Worm (Caenorhabditis elegans) whole organism, young adult: Measurements from ENCODE around the gene nhr-97.

Experiments
- B0336.3 ChIP-seq: fragments of 200-800 bp; sonication (Bioruptor generic); IDR thresholded peaks from 2 replicates; pipeline ENCODE4 v1.3.6; 2022; ENCODE audit warnings: missing genetic modification characterization, missing compliant biosample characterization
- C17E4.6 ChIP-seq: fragments of 200-800 bp; sonication (Bioruptor generic); IDR thresholded peaks from 2 replicates; pipeline ENCODE4 v1.3.6; 2022; ENCODE audit warnings: missing genetic modification reagents, missing genetic modification characterization, missing compliant biosample characterization
- F39B2.1 ChIP-seq: fragments of 200-800 bp; sonication (Bioruptor generic); IDR thresholded peaks from 2 replicates; pipeline ENCODE4 v1.3.6; 2022; ENCODE audit warnings: missing genetic modification reagents, missing genetic modification characterization, missing compliant biosample characterization
- F49E8.2 ChIP-seq: sonication (generic microtip); optimal IDR thresholded peaks from 3 replicates; lab custom pipeline; 2017; ENCODE audit warnings: missing genetic modification characterization, mild to moderate bottlenecking, missing compliant biosample characterization, antibody characterized with exemption, moderate library complexity; ENCODE audit not compliant: insufficient read depth
- F57A8.1 ChIP-seq: fragments of 200-800 bp; sonication (Bioruptor generic); optimal IDR thresholded peaks from 2 replicates; lab custom pipeline; 2018; ENCODE audit warnings: mild to moderate bottlenecking, missing genetic modification characterization, moderate library complexity, missing compliant biosample characterization
- F57C9.4 ChIP-seq: sonication (generic microtip); optimal IDR thresholded peaks from 2 replicates; lab custom pipeline; 2017; ENCODE audit warnings: mild to moderate bottlenecking, missing genetic modification characterization, missing compliant biosample characterization
- Y53F4B.3 ChIP-seq: fragments of 200-800 bp; sonication (Bioruptor generic); IDR thresholded peaks from 2 replicates; pipeline ENCODE4 v1.3.6; 2022; ENCODE audit warnings: missing genetic modification reagents, missing genetic modification characterization, missing compliant biosample characterization
- Y53G8AR.9 ChIP-seq: fragments of 200-800 bp; sonication (Bioruptor generic); conservative IDR thresholded peaks from 2 replicates; pipeline ENCODE4 v1.3.6; 2022; ENCODE audit warnings: missing genetic modification reagents, missing genetic modification characterization, missing compliant biosample characterization
- ama-1 ChIP-seq, 3 experiments: fragments of 150-350 bp in 1 of 3; sonication (generic microtip) in 2 of 3; optimal IDR thresholded peaks; 2 replicates each; lab custom pipeline; 2014 to 2018; ENCODE audit warnings: missing biosample characterization in 2 of 3, missing genetic modification characterization in 2 of 3, missing genetic modification reagents in 2 of 3
- atf-7 ChIP-seq: sonication (generic microtip); optimal IDR thresholded peaks from 2 replicates; lab custom pipeline; 2017; ENCODE audit warnings: mild to moderate bottlenecking, missing genetic modification characterization, missing compliant biosample characterization
- athp-1 ChIP-seq: sonication (generic microtip); optimal IDR thresholded peaks from 2 replicates; lab custom pipeline; 2017; ENCODE audit warnings: mild to moderate bottlenecking, missing genetic modification characterization, missing compliant biosample characterization
- attf-3 ChIP-seq: fragments of 200-800 bp; sonication (Bioruptor generic); conservative IDR thresholded peaks from 2 replicates; pipeline ENCODE4 v1.3.6; 2022; ENCODE audit warnings: missing genetic modification reagents, missing genetic modification characterization, missing compliant biosample characterization
- attf-5 ChIP-seq: fragments of 200-800 bp; sonication (Bioruptor generic); optimal IDR thresholded peaks from 2 replicates; lab custom pipeline; 2018; ENCODE audit warnings: mild to moderate bottlenecking, missing genetic modification characterization, missing compliant biosample characterization
- bed-1 ChIP-seq: fragments of 200-800 bp; sonication (Bioruptor generic); IDR thresholded peaks from 2 replicates; pipeline ENCODE4 v1.3.6; 2022; ENCODE audit warnings: missing genetic modification reagents, missing genetic modification characterization, missing compliant biosample characterization
- cebp-2 ChIP-seq: fragments of 200-800 bp; sonication (Bioruptor generic); IDR thresholded peaks from 2 replicates; pipeline ENCODE4 v1.3.6; 2022; ENCODE audit warnings: missing genetic modification characterization, missing compliant biosample characterization
- die-1 ChIP-seq: sonication (generic microtip); optimal IDR thresholded peaks from 2 replicates; lab custom pipeline; 2016; ENCODE audit warnings: missing genotype, mild to moderate bottlenecking, missing genetic modification characterization, missing compliant biosample characterization
- efl-1 ChIP-seq: fragments of 150-350 bp; optimal IDR thresholded peaks from 2 replicates; lab custom pipeline; 2014; ENCODE audit warnings: missing biosample characterization, missing genetic modification reagents, missing genetic modification characterization
- fkh-3 ChIP-seq: sonication (generic microtip); optimal IDR thresholded peaks from 2 replicates; lab custom pipeline; 2016; ENCODE audit warnings: mild to moderate bottlenecking, missing genetic modification characterization, missing compliant biosample characterization
- hlh-12 ChIP-seq: sonication (generic microtip); optimal IDR thresholded peaks from 2 replicates; lab custom pipeline; 2016; ENCODE audit warnings: missing genetic modification characterization, missing compliant biosample characterization
- hmg-1.2 ChIP-seq: fragments of 200-800 bp; sonication (Bioruptor generic); IDR thresholded peaks from 2 replicates; pipeline ENCODE4 v1.3.6; 2022; ENCODE audit warnings: missing genetic modification reagents, missing genetic modification characterization, missing compliant biosample characterization
- hmg-20 ChIP-seq: fragments of 200-800 bp; sonication (Bioruptor generic); IDR thresholded peaks from 2 replicates; pipeline ENCODE4 v1.3.6; 2022; ENCODE audit warnings: missing genetic modification reagents, missing genetic modification characterization, missing compliant biosample characterization
- hrde-1 ChIP-seq: sonication (generic microtip); optimal IDR thresholded peaks from 2 replicates; lab custom pipeline; 2016; ENCODE audit warnings: missing genetic modification characterization, mild to moderate bottlenecking, missing compliant biosample characterization, moderate library complexity, missing genotype, missing genetic modification reagents, borderline replicate concordance
- hsf-1 ChIP-seq: fragments of 200-800 bp; sonication (Bioruptor generic); IDR thresholded peaks from 2 replicates; pipeline ENCODE4 v1.3.6; 2022; ENCODE audit warnings: missing genetic modification reagents, missing genetic modification characterization, missing compliant biosample characterization
- lag-1 ChIP-seq: fragments of 200-800 bp; sonication (Bioruptor generic); IDR thresholded peaks from 2 replicates; pipeline ENCODE4 v1.3.6; 2022; ENCODE audit warnings: missing genetic modification reagents, missing genetic modification characterization, missing compliant biosample characterization
- madf-3 ChIP-seq: fragments of 200-800 bp; sonication (Bioruptor generic); IDR thresholded peaks from 2 replicates; pipeline ENCODE4 v1.3.6; 2022; ENCODE audit warnings: missing genetic modification reagents, missing genetic modification characterization, missing compliant biosample characterization
- madf-6 ChIP-seq: fragments of 200-800 bp; sonication (Bioruptor generic); IDR thresholded peaks from 2 replicates; pipeline ENCODE4 v1.3.6; 2022; ENCODE audit warnings: missing genetic modification reagents, missing genetic modification characterization, missing compliant biosample characterization
- mel-28 ChIP-seq: sonication (generic microtip); optimal IDR thresholded peaks from 2 replicates; lab custom pipeline; 2016; ENCODE audit warnings: borderline replicate concordance, mild to moderate bottlenecking, missing genetic modification characterization, missing compliant biosample characterization
- nfya-1 ChIP-seq: sonication (generic microtip); optimal IDR thresholded peaks from 2 replicates; lab custom pipeline; 2017; ENCODE audit warnings: antibody characterized with exemption, missing compliant biosample characterization, missing genetic modification characterization, borderline replicate concordance; ENCODE audit not compliant: insufficient read depth
- nhr-80 ChIP-seq: sonication (generic microtip); optimal IDR thresholded peaks from 2 replicates; lab custom pipeline; 2016; ENCODE audit warnings: missing genetic modification characterization, missing compliant biosample characterization
- rcor-1 ChIP-seq: fragments of 200-800 bp; sonication (Bioruptor generic); IDR thresholded peaks from 2 replicates; pipeline ENCODE4 v1.3.6; 2022; ENCODE audit warnings: missing genetic modification reagents, missing genetic modification characterization, missing compliant biosample characterization
- snpc-1.3 ChIP-seq: sonication (generic microtip); optimal IDR thresholded peaks from 2 replicates; lab custom pipeline; 2017; ENCODE audit warnings: missing genetic modification characterization, mild to moderate bottlenecking, missing compliant biosample characterization, antibody characterized with exemption, moderate library complexity, missing genotype, missing genetic modification reagents; ENCODE audit not compliant: insufficient read depth
- snpc-4 ChIP-seq, 5 experiments: fragments of 150-350 bp in 1 of 5; sonication (generic microtip) in 4 of 5; optimal IDR thresholded peaks; 2 replicates each; lab custom pipeline; 2014 to 2018; ENCODE audit warnings: missing genetic modification characterization in 5 of 5, missing biosample characterization in 3 of 5, antibody characterized with exemption in 2 of 5, mild to moderate bottlenecking in 2 of 5, missing compliant biosample characterization in 2 of 5, missing genotype in 2 of 5, moderate library complexity in 2 of 5, missing genetic modification reagents in 1 of 5
- sptf-2 ChIP-seq: fragments of 200-800 bp; sonication (Bioruptor generic); optimal IDR thresholded peaks from 2 replicates; lab custom pipeline; 2018; ENCODE audit warnings: mild to moderate bottlenecking, missing genetic modification characterization, missing compliant biosample characterization
- tlf-1 ChIP-seq: fragments of 200-800 bp; sonication (Bioruptor generic); optimal IDR thresholded peaks from 2 replicates; lab custom pipeline; 2018; ENCODE audit warnings: mild to moderate bottlenecking, missing genetic modification characterization, missing compliant biosample characterization
- unc-130 ChIP-seq: sonication (generic microtip); optimal IDR thresholded peaks from 2 replicates; lab custom pipeline; 2016; ENCODE audit warnings: missing genetic modification reagents, missing genetic modification characterization, missing compliant biosample characterization
- xnd-1 ChIP-seq: sonication (generic microtip); optimal IDR thresholded peaks from 2 replicates; lab custom pipeline; 2016; ENCODE audit warnings: missing genotype, missing genetic modification reagents, missing genetic modification characterization, missing compliant biosample characterization
- zim-3 ChIP-seq: sonication (generic microtip); optimal IDR thresholded peaks from 2 replicates; lab custom pipeline; 2017; ENCODE audit warnings: mild to moderate bottlenecking, missing genetic modification characterization, moderate library complexity, missing compliant biosample characterization
- ztf-18 ChIP-seq: sonication (generic microtip); optimal IDR thresholded peaks from 2 replicates; lab custom pipeline; 2016; ENCODE audit warnings: missing genotype, mild to moderate bottlenecking, missing genetic modification characterization, missing compliant biosample characterization
- ztf-3 ChIP-seq: fragments of 200-800 bp; sonication (Bioruptor generic); optimal IDR thresholded peaks from 2 replicates; lab custom pipeline; 2018; ENCODE audit warnings: mild to moderate bottlenecking, missing genetic modification characterization, missing compliant biosample characterization

The nhr-97 gene

ce11 chrIV:9735750-9736149 is 21.7 kb upstream of the nhr-97 start (continued):
- TF ChIP-seq hmg-20 (GFP tag; lab: Robert Waterston, UW) (no peak), ztf-18 (tag; lab: Kevin White, UChicago) (no peak), attf-5 (GFP tag; lab: Kevin White, UChicago) (peak; percentile 30), unc-130 (GFP tag; lab: Kevin White, UChicago) (no peak), die-1 (no peak)

DNA sequence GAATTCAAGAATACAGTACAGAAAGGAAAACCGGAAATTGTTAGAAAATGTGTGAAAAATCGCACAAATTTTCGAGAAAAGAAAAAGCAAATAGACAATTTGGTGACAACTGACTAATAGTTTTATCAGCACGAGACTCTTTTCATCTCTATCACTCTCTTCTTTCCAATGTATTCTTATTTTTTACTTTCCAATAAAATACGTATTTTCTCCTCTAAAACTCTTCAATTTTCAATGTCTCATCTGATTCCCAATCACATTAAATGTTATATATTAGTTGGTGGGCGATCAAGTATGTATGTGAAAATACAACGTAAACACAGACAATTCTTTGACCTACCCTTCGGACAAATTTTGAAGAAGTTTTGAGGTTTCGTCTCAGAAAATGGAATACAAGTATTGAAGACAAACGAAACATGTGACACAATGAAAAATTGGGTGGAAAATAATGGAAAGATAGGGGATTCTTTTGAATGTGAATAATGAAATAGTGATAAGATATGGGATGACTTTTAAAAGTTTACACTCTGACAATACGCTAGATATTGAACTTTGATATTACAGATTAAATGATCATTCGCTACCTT is 20.1 kb upstream of the nhr-97 start, which contains the start of gene cka-1:
TSS of gene cka-1 (minus strand) at position 418 of the 587 bp plus-strand sequence.
- TF ChIP-seq hrde-1 (tag; lab: Kevin White, UChicago) (no peak), atf-7 (tag; lab: Kevin White, UChicago) (no peak), F57C9.4 (tag; lab: Kevin White, UChicago) (no peak), attf-5 (GFP tag; lab: Kevin White, UChicago) (peak; percentile 2), cebp-2 (GFP tag; lab: Robert Waterston, UW) (no peak), nhr-80 (tag; lab: Kevin White, UChicago) (peak; percentile 51), hmg-1.2 (GFP tag; lab: Robert Waterston, UW) (peak; percentile 46; the same call in 1 of the 2 replicates)

DNA sequence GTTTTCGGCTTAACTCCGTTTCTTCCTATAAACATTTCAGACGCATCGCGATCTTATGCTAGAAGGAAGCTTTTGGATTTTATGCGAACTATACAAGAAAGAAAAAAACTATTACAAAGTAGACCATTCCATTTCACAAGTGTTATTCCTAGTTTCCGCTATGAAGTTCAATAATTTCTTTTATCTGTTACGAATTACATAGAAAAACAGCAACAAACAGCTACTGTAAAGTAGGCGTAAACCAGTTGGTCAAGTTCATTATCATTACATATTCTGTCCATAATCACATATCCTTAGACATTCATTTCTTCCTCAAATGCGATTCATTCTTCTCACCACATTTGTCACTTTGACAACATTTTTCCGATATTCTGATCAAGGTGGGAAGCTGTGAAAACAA is 19.2 kb upstream of the nhr-97 start, which contains the start of gene C28D4.10:
TSS of gene C28D4.10 (plus strand) at position 301 of the 400 bp plus-strand sequence.
- TF ChIP-seq ama-1 (optimal IDR thresholded peaks at IDR 0.05; lab: Kevin White, UChicago): no peak
- TF ChIP-seq ama-1 (GFP tag; optimal IDR thresholded peaks at IDR 0.05; lab: Kevin White, UChicago): no peak
- no peak for TF ChIP-seq Y53F4B.3 (GFP tag; lab: Robert Waterston, UW)
- TF ChIP-seq hsf-1 (GFP tag; lab: Robert Waterston, UW): no peak

ce11 chrIV:9739001-9739400 is 18.4 kb upstream of the nhr-97 start:
- TF ChIP-seq tlf-1: peak; percentile 59
- no peak for TF ChIP-seq die-1
- TF ChIP-seq F49E8.2 (tag; lab: Kevin White, UChicago): peak; percentile 59
- peak; percentile 40 for TF ChIP-seq unc-130 (GFP tag; lab: Kevin White, UChicago)
- TF ChIP-seq bed-1 (GFP tag; lab: Robert Waterston, UW): no peak
- peak; percentile 71 for TF ChIP-seq madf-6 (GFP tag; lab: Robert Waterston, UW)
- no peak for TF ChIP-seq ama-1 (optimal IDR thresholded peaks at IDR 0.05; lab: Kevin White, UChicago)
- peak in 1 of 2 experiments; percentile 22 for TF ChIP-seq ama-1 (GFP tag; optimal IDR thresholded peaks at IDR 0.05; lab: Kevin White, UChicago)
- peak; percentile 93 for TF ChIP-seq B0336.3 (GFP tag; lab: Robert Waterston, UW)
- TF ChIP-seq snpc-1.3 (tag; lab: Kevin White, UChicago): no peak
- peak; percentile 43 for TF ChIP-seq xnd-1
- TF ChIP-seq fkh-3: no peak
- no peak for TF ChIP-seq attf-3 (GFP tag; lab: Robert Waterston, UW)
- TF ChIP-seq attf-5 (GFP tag; lab: Kevin White, UChicago): no peak
- no peak for TF ChIP-seq sptf-2
- no peak for TF ChIP-seq nfya-1 (tag; lab: Kevin White, UChicago)
- TF ChIP-seq C17E4.6 (GFP tag; lab: Robert Waterston, UW): peak; percentile 70; the same call in 1 of the 2 replicates
- TF ChIP-seq F39B2.1 (GFP tag; lab: Robert Waterston, UW): 0 out of 2 replicates have a peak, but pooled peaks have one; percentile 34
- TF ChIP-seq mel-28 (tag; lab: Kevin White, UChicago): no peak
- TF ChIP-seq zim-3: no peak
- no peak for TF ChIP-seq athp-1 (tag; lab: Kevin White, UChicago)
- no peak for TF ChIP-seq lag-1 (GFP tag; lab: Robert Waterston, UW)
- peak; percentile 5; the same call in 1 of the 2 replicates for TF ChIP-seq madf-3 (GFP tag; lab: Robert Waterston, UW)
- TF ChIP-seq hrde-1 (tag; lab: Kevin White, UChicago): peak; percentile 79
- TF ChIP-seq F57A8.1 (GFP tag; lab: Kevin White, UChicago): no peak
- no peak for TF ChIP-seq ztf-3
- no peak for TF ChIP-seq hlh-12 (tag; lab: Kevin White, UChicago)
- peak; percentile 40 for TF ChIP-seq snpc-4 (GFP tag; optimal IDR thresholded peaks at IDR 0.05; lab: Kevin White, UChicago)
- peak in 2 of 4 experiments; percentile 16 to 53 for TF ChIP-seq snpc-4 (tag; optimal IDR thresholded peaks at IDR 0.05; lab: Kevin White, UChicago)
- 0 out of 2 replicates have a peak, but pooled peaks have one; percentile 65 for TF ChIP-seq Y53G8AR.9 (GFP tag; lab: Robert Waterston, UW)
- TF ChIP-seq efl-1 (GFP tag; lab: Kevin White, UChicago): peak; percentile 33
- peak; percentile 51 for TF ChIP-seq rcor-1 (GFP tag; lab: Robert Waterston, UW)
